Worm (Caenorhabditis elegans) whole organism, young adult: ENCODE measurements around the gene Y97E10C.1.

ENCODE experiments used
- F57A8.1 ChIP-seq: fragments of 200-800 bp; sonication (Bioruptor generic); optimal IDR thresholded peaks from 2 replicates; lab custom pipeline; 2018; ENCODE audit warnings: mild to moderate bottlenecking, missing genetic modification characterization, moderate library complexity, missing compliant biosample characterization
- Y67H2A.10 ChIP-seq: fragments of 200-800 bp; sonication (Bioruptor generic); conservative IDR thresholded peaks from 2 replicates; pipeline ENCODE4 v1.3.6; 2022; ENCODE audit warnings: missing genetic modification reagents, missing genetic modification characterization, missing compliant biosample characterization
- pbrm-1 ChIP-seq: fragments of 200-800 bp; sonication (Bioruptor generic); IDR thresholded peaks from 2 replicates; pipeline ENCODE4 v1.3.6; 2022; ENCODE audit warnings: missing genetic modification reagents, missing genetic modification characterization, missing compliant biosample characterization

ce11 chrV:7696842-7697241, 31.8 kb upstream of the Y97E10C.1 start, which contains the start of gene ZK105.3:
- TF ChIP-seq F57A8.1 (GFP tag; lab: Kevin White, UChicago) (no peak), Y67H2A.10 (GFP tag; lab: Robert Waterston, UW) (no peak), pbrm-1 (GFP tag; lab: Robert Waterston, UW) (no peak)
